Fruit fly (Drosophila melanogaster) whole organism, prepupa: ENCODE results near the gene Npc2f.

Experiments
- CG10631 ChIP-seq: fragments of 200-800 bp; sonication (Bioruptor generic); optimal IDR thresholded peaks from 2 replicates; lab custom pipeline; 2016; ENCODE audit warnings: missing biosample characterization, missing genetic modification characterization
- CG11762 ChIP-seq: fragments of 200-800 bp; sonication (Bioruptor generic); optimal IDR thresholded peaks from 3 replicates; lab custom pipeline; 2016; ENCODE audit warnings: missing biosample characterization, missing genetic modification characterization; ENCODE audit not compliant: insufficient read depth
- CG11902 ChIP-seq: fragments of 200-800 bp; sonication (Bioruptor generic); optimal IDR thresholded peaks from 3 replicates; lab custom pipeline; 2016; ENCODE audit warnings: missing biosample characterization, missing genetic modification characterization
- CG15336 ChIP-seq: fragments of 200-800 bp; sonication (Bioruptor generic); IDR thresholded peaks from 2 replicates; pipeline ENCODE4 v1.3.6; 2022; ENCODE audit warnings: missing biosample characterization, missing genetic modification characterization
- CG16779 ChIP-seq: fragments of 200-800 bp; sonication (Bioruptor generic); optimal IDR thresholded peaks from 3 replicates; lab custom pipeline; 2017; ENCODE audit warnings: missing biosample characterization, mild to moderate bottlenecking, missing genetic modification characterization
- CG3032 ChIP-seq: fragments of 200-800 bp; optimal IDR thresholded peaks from 2 replicates; lab custom pipeline; 2019; ENCODE audit warnings: missing biosample characterization, mild to moderate bottlenecking, missing genetic modification characterization, moderate library complexity
- CG31627 ChIP-seq: fragments of 200-800 bp; sonication (Bioruptor generic); optimal IDR thresholded peaks from 3 replicates; lab custom pipeline; 2016; ENCODE audit warnings: missing biosample characterization, missing genetic modification characterization
- CG32006 ChIP-seq: fragments of 200-800 bp; sonication (Bioruptor generic); optimal IDR thresholded peaks from 3 replicates; lab custom pipeline; 2017; ENCODE audit warnings: missing biosample characterization, mild to moderate bottlenecking, missing genetic modification characterization
- CG34406 ChIP-seq: fragments of 200-800 bp; sonication (Bioruptor generic); optimal IDR thresholded peaks from 3 replicates; lab custom pipeline; 2016; ENCODE audit warnings: missing biosample characterization, missing genetic modification characterization
- CG3919 ChIP-seq: fragments of 200-800 bp; sonication (Bioruptor generic); optimal IDR thresholded peaks from 3 replicates; lab custom pipeline; 2016; ENCODE audit warnings: missing biosample characterization, missing genetic modification characterization
- CG4318 ChIP-seq: fragments of 200-800 bp; sonication (Bioruptor generic); optimal IDR thresholded peaks from 3 replicates; lab custom pipeline; 2017; ENCODE audit warnings: missing biosample characterization, mild to moderate bottlenecking, missing genetic modification characterization
- CG6276 ChIP-seq: fragments of 200-800 bp; sonication (Bioruptor generic); optimal IDR thresholded peaks from 2 replicates; lab custom pipeline; 2017; ENCODE audit warnings: missing biosample characterization, mild to moderate bottlenecking, missing genetic modification characterization
- CG6792 ChIP-seq: fragments of 200-800 bp; sonication (Bioruptor generic); optimal IDR thresholded peaks from 3 replicates; lab custom pipeline; 2016; ENCODE audit warnings: missing biosample characterization, missing genetic modification characterization
- CG6808 ChIP-seq: fragments of 200-800 bp; sonication (Bioruptor generic); optimal IDR thresholded peaks from 3 replicates; lab custom pipeline; 2017; ENCODE audit warnings: missing biosample characterization, missing genetic modification characterization, mild to moderate bottlenecking, moderate library complexity, missing genetic modification reagents
- CG6854 ChIP-seq: fragments of 200-800 bp; sonication (Bioruptor generic); optimal IDR thresholded peaks from 2 replicates; lab custom pipeline; 2017; ENCODE audit warnings: missing biosample characterization, mild to moderate bottlenecking, missing genetic modification characterization
- CG7368 ChIP-seq: fragments of 200-800 bp; sonication (Bioruptor generic); optimal IDR thresholded peaks from 3 replicates; lab custom pipeline; 2016; ENCODE audit warnings: missing biosample characterization, missing genetic modification characterization
- CG8119 ChIP-seq: fragments of 200-800 bp; sonication (Bioruptor generic); IDR thresholded peaks from 3 replicates; pipeline ENCODE4 v1.3.6; 2022; ENCODE audit warnings: missing biosample characterization, missing genetic modification characterization
- CG8319 ChIP-seq: fragments of 200-800 bp; sonication (Bioruptor generic); optimal IDR thresholded peaks from 3 replicates; lab custom pipeline; 2016; ENCODE audit warnings: missing biosample characterization, missing genetic modification characterization
- CG8632 ChIP-seq: fragments of 200-800 bp; sonication (Bioruptor generic); optimal IDR thresholded peaks from 3 replicates; lab custom pipeline; 2016; ENCODE audit warnings: missing biosample characterization, missing genetic modification characterization
- CG9139 ChIP-seq: fragments of 200-800 bp; sonication (Bioruptor generic); optimal IDR thresholded peaks from 3 replicates; lab custom pipeline; 2017; ENCODE audit warnings: missing biosample characterization, mild to moderate bottlenecking, missing genetic modification characterization
- Eip78C ChIP-seq: fragments of 200-800 bp; sonication (Bioruptor generic); peaks from one replicate; lab custom pipeline; 2016; ENCODE audit warnings: missing biosample characterization, missing genetic modification characterization
- Eip93F ChIP-seq: fragments of 200-800 bp; sonication (Bioruptor generic); optimal IDR thresholded peaks from 2 replicates; lab custom pipeline; 2016; ENCODE audit warnings: missing biosample characterization, mild to moderate bottlenecking, missing genetic modification characterization
- Ets21C ChIP-seq: fragments of 200-800 bp; sonication (Bioruptor generic); optimal IDR thresholded peaks from 3 replicates; lab custom pipeline; 2016; ENCODE audit warnings: missing biosample characterization, missing genetic modification characterization
- Ets96B ChIP-seq: fragments of 200-800 bp; optimal IDR thresholded peaks from 2 replicates; lab custom pipeline; 2019; ENCODE audit warnings: missing biosample characterization, mild to moderate bottlenecking, missing genetic modification characterization, moderate library complexity
- Gug ChIP-seq: fragments of 200-800 bp; sonication (Bioruptor generic); IDR thresholded peaks from 2 replicates; pipeline ENCODE4 v1.3.6; 2022; ENCODE audit warnings: missing biosample characterization, missing genetic modification characterization
- Hr39 ChIP-seq: fragments of 200-800 bp; sonication (Bioruptor generic); optimal IDR thresholded peaks from 2 replicates; lab custom pipeline; 2016; ENCODE audit warnings: missing biosample characterization, missing genetic modification characterization
- Met ChIP-seq: fragments of 200-800 bp; sonication (Bioruptor generic); optimal IDR thresholded peaks from 3 replicates; lab custom pipeline; 2016; ENCODE audit warnings: missing biosample characterization, missing genetic modification characterization
- OdsH ChIP-seq: fragments of 200-800 bp; sonication (Bioruptor generic); optimal IDR thresholded peaks from 3 replicates; lab custom pipeline; 2016; ENCODE audit warnings: missing biosample characterization, missing genetic modification characterization
- Smox ChIP-seq: fragments of 200-800 bp; sonication (Bioruptor generic); optimal IDR thresholded peaks from 3 replicates; lab custom pipeline; 2016; ENCODE audit warnings: missing biosample characterization, missing genetic modification characterization
- achi ChIP-seq: fragments of 200-800 bp; sonication (Bioruptor generic); optimal IDR thresholded peaks from 3 replicates; lab custom pipeline; 2016; ENCODE audit warnings: missing biosample characterization, missing genetic modification characterization
- cyc ChIP-seq: fragments of 200-800 bp; sonication (Bioruptor generic); optimal IDR thresholded peaks from 3 replicates; lab custom pipeline; 2016; ENCODE audit warnings: missing biosample characterization, missing genetic modification characterization
- esn ChIP-seq: fragments of 200-800 bp; sonication (Bioruptor generic); optimal IDR thresholded peaks from 2 replicates; lab custom pipeline; 2016; ENCODE audit warnings: missing biosample characterization, mild to moderate bottlenecking, missing genetic modification characterization, moderate library complexity
- lz ChIP-seq: fragments of 200-800 bp; sonication (Bioruptor generic); optimal IDR thresholded peaks from 3 replicates; lab custom pipeline; 2016; ENCODE audit warnings: missing biosample characterization, missing genetic modification characterization
- pdm3 ChIP-seq: fragments of 200-800 bp; sonication (Bioruptor generic); optimal IDR thresholded peaks from 3 replicates; lab custom pipeline; 2016; ENCODE audit warnings: missing biosample characterization, missing genetic modification characterization
- spab ChIP-seq: fragments of 200-800 bp; sonication (Bioruptor generic); optimal IDR thresholded peaks from 2 replicates; lab custom pipeline; 2017; ENCODE audit warnings: missing biosample characterization, mild to moderate bottlenecking, missing genetic modification characterization, missing genetic modification reagents
- ss ChIP-seq, 2 experiments: fragments of 200-800 bp; sonication (Bioruptor generic); optimal IDR thresholded peaks; 2 replicates in 1 of 2; 3 replicates in 1 of 2; lab custom pipeline; 2017 to 2018; ENCODE audit warnings: mild to moderate bottlenecking in 2 of 2, missing biosample characterization in 2 of 2, missing genetic modification characterization in 2 of 2, moderate library complexity in 1 of 2
- svp ChIP-seq: fragments of 200-800 bp; sonication (Bioruptor generic); peaks from one replicate; lab custom pipeline; 2016; ENCODE audit warnings: missing biosample characterization, missing genetic modification characterization
- vri ChIP-seq: fragments of 200-800 bp; sonication (Bioruptor generic); optimal IDR thresholded peaks from 3 replicates; lab custom pipeline; 2016; ENCODE audit warnings: missing biosample characterization, mild to moderate bottlenecking, missing genetic modification characterization

Npc2f gene

dm6 chr3R:24116972-24117371 is 20.7 kb upstream of the Npc2f start (continued):
- TF ChIP-seq Gug (GFP tag; lab: Robert Waterston, UW) (no peak), CG34406 (no peak), CG10631 (GFP tag; lab: Kevin White, UChicago) (no peak), Eip78C (GFP tag; lab: Kevin White, UChicago) (peak; percentile 50), CG6854 (peak; percentile 13), CG32006 (GFP tag; lab: Kevin White, UChicago) (no peak), CG6276 (peak; percentile 59), esn (GFP tag; lab: Kevin White, UChicago) (no peak), lz (GFP tag; lab: Kevin White, UChicago) (no peak), CG8632 (GFP tag; lab: Kevin White, UChicago) (no peak), CG4318 (GFP tag; lab: Kevin White, UChicago) (no peak), achi (GFP tag; lab: Kevin White, UChicago) (no peak), CG3919 (GFP tag; lab: Kevin White, UChicago) (no peak), Eip93F (GFP tag; lab: Kevin White, UChicago) (no peak), CG7368 (GFP tag; lab: Kevin White, UChicago) (no peak), Met (GFP tag; lab: Kevin White, UChicago) (no peak), Hr39 (GFP tag; lab: Kevin White, UChicago) (no peak), CG6792 (no peak), Smox (GFP tag; lab: Kevin White, UChicago) (no peak), cyc (GFP tag; lab: Kevin White, UChicago) (no peak), CG8119 (GFP tag; lab: Robert Waterston, UW) (no peak), Ets21C (GFP tag; lab: Kevin White, UChicago) (no peak), CG9139 (GFP tag; lab: Kevin White, UChicago) (peak; percentile 33), ss (GFP tag; optimal IDR thresholded peaks at IDR 0.05; lab: Kevin White, UChicago) (peak; percentile 67 to 68), Ets96B (tag; lab: Kevin White, UChicago) (no peak), CG3032 (no peak), CG8319 (no peak), CG11762 (GFP tag; lab: Kevin White, UChicago) (no peak), CG31627 (GFP tag; lab: Kevin White, UChicago) (no peak), CG16779 (tag; lab: Kevin White, UChicago) (peak; percentile 25), spab (GFP tag; lab: Kevin White, UChicago) (peak; percentile 12), CG15336 (GFP tag; lab: Robert Waterston, UW) (0 out of 2 replicates have a peak, but pooled peaks have one; percentile 16), OdsH (GFP tag; lab: Kevin White, UChicago) (no peak), vri (GFP tag; lab: Kevin White, UChicago) (no peak)

DNA sequence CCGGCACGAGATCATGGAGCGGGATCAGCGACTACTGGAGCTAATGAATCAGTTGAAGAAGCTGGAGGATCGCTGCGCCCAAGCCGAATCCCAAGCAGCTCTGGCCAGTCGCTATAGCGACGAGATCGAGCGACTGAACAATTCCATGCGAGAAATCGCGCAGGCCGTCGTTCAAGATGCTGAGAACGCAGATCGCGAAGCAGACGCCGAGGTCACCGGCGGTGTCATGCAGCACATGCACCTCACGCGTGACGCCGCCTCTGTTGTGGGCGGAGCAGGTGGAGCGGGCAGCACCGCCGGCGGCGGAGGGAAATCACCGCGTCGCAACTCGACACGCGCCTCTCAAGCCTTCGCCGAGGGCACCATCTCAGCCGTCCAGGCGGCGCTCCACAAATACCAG is 16.0 kb upstream of the Npc2f start:
- no peak for TF ChIP-seq pdm3 (GFP tag; lab: Kevin White, UChicago)
- TF ChIP-seq CG6808 = no peak
- no peak for TF ChIP-seq CG9139 (GFP tag; lab: Kevin White, UChicago)
- peak; percentile 91 for TF ChIP-seq svp
- no peak for TF ChIP-seq CG11902 (GFP tag; lab: Kevin White, UChicago)
- TF ChIP-seq, all 60 proteins: peak for 1

- no peak for TF ChIP-seq vri (GFP tag; lab: Kevin White, UChicago)
- peak; percentile 95 for TF ChIP-seq svp
Observed at dm6 chr3R:24122369-24122768, 15.3 kb upstream of the Npc2f start.

dm6 chr3R:24130080-24130479 is 7.6 kb upstream of the Npc2f start, which contains the start of the genes GatB and Tsc1:
Gene GatB, minus strand, starts transcription at chr3R:24130255.
Gene Tsc1, plus strand, starts transcription at chr3R:24130307.
- TF ChIP-seq spab (GFP tag; lab: Kevin White, UChicago) (no peak), CG8319 (no peak), ss (GFP tag; optimal IDR thresholded peaks at IDR 0.05; lab: Kevin White, UChicago) (no peak)
